Fruit fly (Drosophila melanogaster) whole organism: ENCODE data around the gene TwdlL.

Source experiments
- CG8478 ChIP-seq: fragments of >200 bp; optimal IDR thresholded peaks from 2 replicates; lab custom pipeline; 2018; ENCODE audit warnings: inconsistent platforms
- Dll ChIP-seq: fragments of >200 bp; optimal IDR thresholded peaks from 2 replicates; lab custom pipeline; 2017
- EcR ChIP-seq, 2 experiments: fragments of >200 bp; optimal IDR thresholded peaks; 2 replicates each; lab custom pipeline; 2017; ENCODE audit warnings: missing biosample characterization in 2 of 2, missing genetic modification characterization in 2 of 2, missing genetic modification reagents in 2 of 2
- pan ChIP-seq: fragments of >200 bp; optimal IDR thresholded peaks from 2 replicates; lab custom pipeline; 2017
- psq ChIP-seq: fragments of >200 bp; optimal IDR thresholded peaks from 2 replicates; lab custom pipeline; 2017
- usp ChIP-seq: fragments of >200 bp; optimal IDR thresholded peaks from 2 replicates; lab custom pipeline; 2017; ENCODE audit warnings: missing biosample characterization, missing genetic modification characterization, mixed read lengths

TwdlL gene

dm6 chr3R:26625552-26625951, at the start of gene TwdlL:
TSS of gene TwdlL (minus strand) at chr3R:26625652.
- TF ChIP-seq CG8478 (lab: Kevin White, UChicago) (no peak), Dll (no peak), psq (lab: Kevin White, UChicago) (no peak), usp (GFP tag; lab: Kevin White, UChicago) (no peak), EcR (GFP tag; optimal IDR thresholded peaks at IDR 0.05; lab: Kevin White, UChicago) (no peak), pan (lab: Kevin White, UChicago) (no peak)

dm6 chr3R:26671525-26672132, 46.2 kb upstream of the TwdlL start:
- no peak for TF ChIP-seq psq (lab: Kevin White, UChicago)
- TF ChIP-seq usp (GFP tag; lab: Kevin White, UChicago) = no peak
- TF ChIP-seq pan (lab: Kevin White, UChicago) = no peak
- TF ChIP-seq Dll = no peak

- TF ChIP-seq Dll (no peak), usp (GFP tag; lab: Kevin White, UChicago) (no peak), psq (lab: Kevin White, UChicago) (no peak), EcR (GFP tag; optimal IDR thresholded peaks at IDR 0.05; lab: Kevin White, UChicago) (no peak), pan (lab: Kevin White, UChicago) (no peak), CG8478 (lab: Kevin White, UChicago) (no peak)
Measured at dm6 chr3R:26670277-26670676, 44.8 kb upstream of the TwdlL start.

DNA sequence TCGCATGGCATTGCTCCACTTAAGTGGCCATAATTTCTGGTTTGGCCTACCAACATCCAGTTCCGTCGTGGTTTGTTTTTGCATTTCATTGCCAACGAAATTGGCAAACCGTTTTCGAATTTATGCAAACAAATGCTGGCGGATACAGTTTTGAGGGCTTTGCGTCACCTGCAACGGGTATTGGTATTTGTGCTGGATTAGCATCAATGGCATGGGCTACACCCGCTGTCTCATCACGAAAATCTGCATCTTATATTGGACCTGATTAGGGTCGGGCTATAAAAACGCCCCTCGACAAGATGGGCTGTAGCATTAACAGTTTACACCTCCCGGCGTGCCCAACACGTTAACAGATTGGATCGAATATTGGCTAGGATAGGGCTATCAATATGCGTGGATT, 30.7 kb upstream of the TwdlL start, which contains the start of gene Tb:
Tb (plus strand) TSS at position 301 of the 400 bp plus-strand sequence.
- TF ChIP-seq usp (GFP tag; lab: Kevin White, UChicago) (no peak), Dll (no peak), pan (lab: Kevin White, UChicago) (no peak), EcR (GFP tag; optimal IDR thresholded peaks at IDR 0.05; lab: Kevin White, UChicago) (no peak), CG8478 (lab: Kevin White, UChicago) (no peak), psq (lab: Kevin White, UChicago) (no peak)

DNA sequence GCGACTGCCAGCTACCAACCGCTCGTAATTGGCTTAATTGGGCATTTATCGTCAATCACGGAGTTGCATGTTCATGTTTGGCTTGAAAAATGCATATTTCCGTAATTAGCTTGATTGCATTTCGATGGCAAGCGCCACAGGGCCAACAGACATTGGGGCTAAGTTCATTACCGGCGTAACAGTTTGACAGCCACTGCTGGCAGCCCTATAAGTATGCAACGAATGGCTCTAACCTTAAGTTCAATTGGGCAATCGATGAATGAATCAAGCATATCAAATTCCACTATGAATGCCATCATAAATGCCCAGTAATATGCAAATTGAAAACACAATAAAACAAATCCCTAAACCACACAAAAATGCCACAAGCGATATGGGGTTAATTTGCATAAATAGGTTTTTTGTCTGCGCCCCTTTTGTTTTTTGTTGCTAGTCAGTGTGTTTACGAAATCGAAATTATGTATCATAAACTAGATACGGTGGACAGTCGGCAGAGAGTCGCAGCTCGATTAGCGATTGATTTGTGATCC, 30.0 kb upstream of the TwdlL start:
- TF ChIP-seq pan (lab: Kevin White, UChicago) = no peak

DNA sequence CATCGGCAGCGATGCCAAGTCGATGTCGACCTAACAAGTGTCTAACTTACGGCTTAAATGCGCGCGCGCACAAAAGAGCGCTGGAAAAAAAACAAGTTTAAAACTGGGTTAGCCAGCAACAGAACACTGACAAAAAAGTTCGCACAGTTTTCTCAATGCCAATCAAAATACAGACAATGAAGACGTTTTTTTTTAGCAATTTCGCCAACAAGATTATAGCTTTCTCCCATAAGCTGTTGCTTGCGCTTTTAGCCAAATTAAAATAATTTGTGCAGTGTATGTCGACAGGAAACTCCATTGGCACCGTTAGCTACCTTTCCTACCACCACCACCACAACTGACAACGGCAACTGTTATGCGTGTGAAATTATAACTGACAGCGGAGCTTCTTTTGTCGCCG, 29.1 kb upstream of the TwdlL start:
- TF ChIP-seq pan (lab: Kevin White, UChicago) (no peak), psq (lab: Kevin White, UChicago) (no peak), Dll (no peak), EcR (GFP tag; optimal IDR thresholded peaks at IDR 0.05; lab: Kevin White, UChicago) (no peak), CG8478 (lab: Kevin White, UChicago) (no peak), usp (GFP tag; lab: Kevin White, UChicago) (no peak)

dm6 chr3R:26639503-26640075, 14.1 kb upstream of the TwdlL start, which contains the start of gene TwdlD:
TSS of gene TwdlD (plus strand) at chr3R:26640025.
- TF ChIP-seq EcR (GFP tag; optimal IDR thresholded peaks at IDR 0.05; lab: Kevin White, UChicago) = no peak
- no peak for TF ChIP-seq psq (lab: Kevin White, UChicago)
- TF ChIP-seq Dll = no peak
- no peak for TF ChIP-seq usp (GFP tag; lab: Kevin White, UChicago)
- TF ChIP-seq pan (lab: Kevin White, UChicago) = no peak
- no peak for TF ChIP-seq CG8478 (lab: Kevin White, UChicago)

DNA sequence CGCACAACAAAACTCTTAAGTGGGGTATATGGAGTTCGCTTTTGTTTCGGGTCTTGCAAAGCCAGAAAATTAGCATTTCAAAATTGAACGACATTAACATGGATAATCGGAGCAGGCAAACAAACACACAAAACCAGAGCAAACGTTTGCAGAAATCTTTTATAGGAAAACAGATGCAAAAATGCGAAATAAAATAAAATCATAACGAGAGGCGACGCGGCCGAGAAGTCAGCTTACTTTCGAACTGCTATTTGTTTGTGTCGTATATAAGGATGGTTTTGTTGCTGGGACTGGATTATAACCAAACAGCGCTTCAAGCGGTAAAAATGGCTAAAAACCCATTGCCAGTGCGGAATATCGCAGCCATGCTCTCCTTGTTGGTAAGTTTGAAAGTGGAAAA, 10.9 kb upstream of the TwdlL start, which contains the start of gene TwdlS:
TwdlS (plus strand) TSS at position 301 of the 400 bp plus-strand sequence.
- TF ChIP-seq pan (lab: Kevin White, UChicago) (no peak), Dll (no peak)

dm6 chr3R:26634585-26634984, 9.1 kb upstream of the TwdlL start, which contains the start of gene TwdlR:
TSS of gene TwdlR (plus strand) at chr3R:26634885.
- TF ChIP-seq usp (GFP tag; lab: Kevin White, UChicago) (no peak), CG8478 (lab: Kevin White, UChicago) (no peak), EcR (GFP tag; optimal IDR thresholded peaks at IDR 0.05; lab: Kevin White, UChicago) (no peak), Dll (no peak)

DNA sequence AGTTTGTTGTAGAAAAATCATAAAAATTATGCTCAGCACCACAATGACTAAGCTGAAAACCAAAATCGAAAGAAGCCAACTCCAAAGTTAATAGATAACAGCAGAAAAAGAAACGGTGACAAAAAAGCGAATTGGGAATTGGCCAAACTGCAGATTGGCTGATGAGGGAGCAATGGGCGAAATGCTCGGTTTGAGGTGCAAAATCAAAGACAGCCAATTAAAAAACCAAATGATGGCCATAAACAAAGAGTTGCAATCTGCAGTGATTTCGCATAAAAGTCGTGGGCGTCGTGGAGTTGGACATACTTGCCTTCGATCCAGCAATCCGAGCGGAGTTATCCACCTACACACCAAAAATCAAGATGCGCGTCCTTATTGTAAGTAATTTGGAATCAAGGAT, 8.0 kb upstream of the TwdlL start, which contains the start of gene TwdlH:
TwdlH (plus strand) TSS at position 301 of the 400 bp plus-strand sequence.
- no peak for TF ChIP-seq Dll
- TF ChIP-seq usp (GFP tag; lab: Kevin White, UChicago) = no peak
- TF ChIP-seq EcR (GFP tag; optimal IDR thresholded peaks at IDR 0.05; lab: Kevin White, UChicago) = no peak
- no peak for TF ChIP-seq pan (lab: Kevin White, UChicago)
- TF ChIP-seq CG8478 (lab: Kevin White, UChicago) = no peak
- no peak for TF ChIP-seq psq (lab: Kevin White, UChicago)

dm6 chr3R:26633010-26633409, 7.6 kb upstream of the TwdlL start:
- TF ChIP-seq CG8478 (lab: Kevin White, UChicago) (no peak), EcR (GFP tag; optimal IDR thresholded peaks at IDR 0.05; lab: Kevin White, UChicago) (no peak), usp (GFP tag; lab: Kevin White, UChicago) (no peak), Dll (no peak), pan (lab: Kevin White, UChicago) (no peak), psq (lab: Kevin White, UChicago) (no peak)

- TF ChIP-seq Dll (no peak), CG8478 (lab: Kevin White, UChicago) (no peak), pan (lab: Kevin White, UChicago) (no peak), EcR (GFP tag; optimal IDR thresholded peaks at IDR 0.05; lab: Kevin White, UChicago) (no peak), usp (GFP tag; lab: Kevin White, UChicago) (no peak), psq (lab: Kevin White, UChicago) (no peak)
Measured at dm6 chr3R:26631334-26631919, 6.0 kb upstream of the TwdlL start, which contains the start of gene TwdlN. TSS of gene TwdlN (plus strand) at chr3R:26631869.
